Worm (Caenorhabditis elegans) whole organism, L4/young adult: Measurements from ENCODE around the gene pak-2.

ENCODE experiments used
- dao-5 ChIP-seq: sonication (generic microtip); optimal IDR thresholded peaks from 2 replicates; lab custom pipeline; 2016; ENCODE audit warnings: missing genotype, missing genetic modification characterization, moderate library complexity, missing compliant biosample characterization
- him-1 ChIP-seq: sonication (generic microtip); optimal IDR thresholded peaks from 2 replicates; lab custom pipeline; 2016; ENCODE audit warnings: missing genotype, missing genetic modification reagents, missing genetic modification characterization, missing compliant biosample characterization

DNA sequence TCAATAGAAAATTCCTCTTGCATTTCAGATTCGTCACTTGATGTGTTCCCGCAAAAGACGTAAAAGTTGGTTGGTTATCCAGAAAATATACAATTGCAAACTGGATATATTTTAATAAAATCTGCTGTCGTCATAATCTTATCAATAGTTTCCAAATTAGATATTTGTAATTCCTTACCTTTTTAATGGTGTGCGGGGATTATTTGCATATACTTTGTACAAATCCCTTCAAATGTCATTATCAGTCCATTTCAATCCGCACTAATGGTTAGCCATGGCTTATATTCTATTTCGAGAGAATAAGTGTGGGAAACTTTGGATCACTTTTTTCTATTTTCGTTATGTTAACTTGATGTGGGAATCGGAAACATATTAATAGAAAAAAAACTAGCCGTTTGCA, 35.1 kb downstream of the pak-2 start:
- no peak for TF ChIP-seq dao-5
- no peak for TF ChIP-seq him-1 (tag; lab: Kevin White, UChicago)
